Fruit fly (Drosophila melanogaster) S2 (cell line): Measurements from ENCODE around the gene Snx17.

Experiments
- CG8478 ChIP-seq: fragments of >200 bp; optimal IDR thresholded peaks from 2 replicates; lab custom pipeline; 2018
- CTCF ChIP-seq, 2 experiments: fragments of >200 bp; optimal IDR thresholded peaks; 2 replicates each; lab custom pipeline; 2018

- TF ChIP-seq CG8478 (lab: Kevin White, UChicago), result no peak
- no peak for TF ChIP-seq CTCF (optimal IDR thresholded peaks at IDR 0.05; lab: Kevin White, UChicago)
Observed at dm6 chr2L:10221387-10221705, 14.6 kb upstream of the Snx17 start.
